Worm (Caenorhabditis elegans) whole organism, midembryonic: Measurements from ENCODE around the gene C29E4.15.

ENCODE experiments used
- T22C8.4 ChIP-seq: fragments of 200-800 bp; sonication (Bioruptor generic); IDR thresholded peaks from 2 replicates; pipeline ENCODE4 v1.3.6; 2022; ENCODE audit warnings: missing genetic modification characterization, missing compliant biosample characterization
- cog-1 ChIP-seq: sonication (generic microtip); optimal IDR thresholded peaks from 2 replicates; lab custom pipeline; 2016; ENCODE audit warnings: missing genetic modification characterization, missing compliant biosample characterization
- flt-1 ChIP-seq: fragments of 200-800 bp; sonication (Bioruptor generic); IDR thresholded peaks from 2 replicates; pipeline ENCODE4 v1.3.6; 2022; ENCODE audit warnings: missing genetic modification characterization, missing compliant biosample characterization
- klf-2 ChIP-seq: fragments of 200-800 bp; sonication (Bioruptor generic); conservative IDR thresholded peaks from 2 replicates; pipeline ENCODE4 v1.3.6; 2022; ENCODE audit warnings: missing genetic modification reagents, missing genetic modification characterization, missing compliant biosample characterization
- med-1 ChIP-seq: sonication (generic microtip); optimal IDR thresholded peaks from 2 replicates; lab custom pipeline; 2017; ENCODE audit warnings: missing genetic modification characterization, mild to moderate bottlenecking, missing compliant biosample characterization, antibody characterized with exemption, missing genetic modification reagents; ENCODE audit not compliant: insufficient read depth
- ref-1 ChIP-seq: fragments of 200-800 bp; sonication (Bioruptor generic); conservative IDR thresholded peaks from 2 replicates; pipeline ENCODE4 v1.3.6; 2022; ENCODE audit warnings: missing genetic modification reagents, missing genetic modification characterization, missing compliant biosample characterization
- tab-1 ChIP-seq: fragments of 200-800 bp; sonication (Bioruptor generic); IDR thresholded peaks from 2 replicates; pipeline ENCODE4 v1.3.6; 2022; ENCODE audit warnings: missing genetic modification characterization, missing compliant biosample characterization
- ztf-23 ChIP-seq: fragments of 200-800 bp; sonication (Bioruptor generic); IDR thresholded peaks from 2 replicates; pipeline ENCODE4 v1.3.6; 2022; ENCODE audit warnings: missing genetic modification reagents, missing genetic modification characterization, missing compliant biosample characterization
- ztf-29 ChIP-seq: fragments of 200-800 bp; sonication (Bioruptor generic); IDR thresholded peaks from 2 replicates; pipeline ENCODE4 v1.3.6; 2022; ENCODE audit warnings: missing genetic modification reagents, missing genetic modification characterization, missing compliant biosample characterization

C29E4.15 gene

DNA sequence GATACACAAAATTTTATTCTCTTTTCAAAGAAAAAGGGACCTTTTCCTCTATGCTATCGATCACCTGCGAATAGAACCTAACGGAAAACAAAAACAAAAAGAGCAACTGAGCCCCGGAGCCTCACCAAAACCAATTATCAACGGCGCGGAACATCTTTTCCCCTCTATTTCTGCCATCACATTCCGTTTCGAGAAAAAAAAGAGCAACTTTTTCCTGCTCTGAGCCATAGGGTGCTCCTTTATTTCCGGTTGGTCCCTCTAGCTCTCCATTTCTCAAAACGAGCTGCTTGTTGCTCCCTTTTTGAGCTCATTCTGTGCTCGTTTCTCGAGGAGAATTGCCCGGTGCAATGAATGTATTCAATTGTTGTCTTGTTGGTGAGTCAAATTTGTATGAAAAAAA is 27.2 kb downstream of the C29E4.15 start, which contains the start of gene clp-1:
Gene clp-1 (plus strand): TSS at position 301 of the 400 bp plus-strand sequence.
- TF ChIP-seq ztf-29 (GFP tag; lab: Robert Waterston, UW) (no peak), ref-1 (GFP tag; lab: Robert Waterston, UW) (no peak), med-1 (GFP tag; lab: Kevin White, UChicago) (no peak), klf-2 (no peak), cog-1 (tag; lab: Kevin White, UChicago) (no peak), T22C8.4 (no peak), ztf-23 (GFP tag; lab: Robert Waterston, UW) (no peak), flt-1 (no peak), tab-1 (GFP tag; lab: Robert Waterston, UW) (no peak)

DNA sequence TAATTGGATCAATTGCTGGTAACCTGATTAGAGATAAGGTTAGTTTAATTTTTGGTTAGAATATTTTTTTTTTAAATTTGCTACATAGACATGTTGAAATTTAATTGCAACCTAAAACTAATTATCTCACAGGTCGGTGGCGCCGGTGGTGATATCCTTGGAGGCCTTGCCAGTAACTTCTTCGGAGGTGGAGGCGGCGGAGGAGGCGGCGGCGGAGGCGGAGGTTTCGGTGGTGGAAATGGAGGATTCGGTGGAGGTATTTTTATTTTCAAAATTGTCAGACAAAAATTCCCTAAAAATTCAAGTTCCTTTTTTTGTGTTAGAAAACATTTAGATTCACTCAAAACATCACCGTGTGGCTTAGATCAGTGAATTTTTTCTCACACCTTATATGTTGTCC is 28.8 kb downstream of the C29E4.15 start:
- TF ChIP-seq flt-1, result no peak
- TF ChIP-seq klf-2, result no peak
- TF ChIP-seq cog-1 (tag; lab: Kevin White, UChicago), result no peak
- no peak for TF ChIP-seq ref-1 (GFP tag; lab: Robert Waterston, UW)
- TF ChIP-seq T22C8.4, result no peak
- no peak for TF ChIP-seq med-1 (GFP tag; lab: Kevin White, UChicago)

DNA sequence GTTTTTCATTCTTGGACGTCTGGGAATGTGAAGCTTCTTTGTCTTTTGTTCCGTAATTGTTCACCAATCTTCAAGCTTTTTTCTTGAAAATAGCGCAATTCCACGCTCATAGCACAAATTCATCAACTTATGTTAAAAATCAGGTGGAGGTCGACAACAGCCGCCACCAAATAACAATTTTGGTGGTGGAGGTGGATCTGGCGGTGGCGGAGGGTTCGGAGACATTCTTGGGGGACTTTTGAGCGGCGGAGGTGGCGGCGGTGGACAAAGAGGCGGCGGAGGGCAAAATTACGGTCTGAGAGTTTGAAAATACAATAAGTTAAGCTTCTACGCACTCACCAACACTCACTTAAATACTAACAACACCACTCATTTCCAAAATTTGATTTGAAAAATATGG is 29.5 kb downstream of the C29E4.15 start:
- no peak for TF ChIP-seq med-1 (GFP tag; lab: Kevin White, UChicago)
- no peak for TF ChIP-seq T22C8.4
- TF ChIP-seq flt-1, result no peak

DNA sequence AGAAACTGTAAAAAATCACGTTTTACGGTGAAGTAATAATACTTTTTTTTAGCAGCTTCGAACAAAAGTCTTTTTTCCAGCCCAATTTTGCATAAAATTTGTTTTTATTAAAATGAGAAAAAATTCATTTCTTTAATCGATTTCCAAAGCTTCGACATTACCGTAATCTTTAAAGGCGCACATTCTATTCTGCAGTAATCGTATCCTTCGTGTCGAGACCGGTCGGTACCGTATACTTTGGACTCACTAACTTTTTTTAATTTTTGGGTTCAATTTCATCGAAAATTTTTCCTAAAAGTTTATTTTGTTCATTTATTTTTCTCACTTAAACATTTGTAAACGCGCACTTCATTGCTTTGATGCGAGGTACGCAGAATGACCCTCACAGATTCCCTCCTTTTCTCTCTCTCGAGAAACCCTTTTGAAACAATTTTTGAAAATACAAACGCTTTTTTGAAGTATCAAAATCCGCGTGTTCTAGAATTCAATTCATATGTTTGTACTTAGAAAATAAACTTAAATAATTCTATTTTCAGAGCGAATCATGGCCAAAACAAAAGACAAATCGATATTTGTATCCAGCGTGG is 34.3 kb downstream of the C29E4.15 start, which contains the start of gene hrpk-2:
Gene hrpk-2 (plus strand): TSS at position 537 of the 587 bp plus-strand sequence.
- no peak for TF ChIP-seq ztf-29 (GFP tag; lab: Robert Waterston, UW)
- no peak for TF ChIP-seq flt-1
- TF ChIP-seq cog-1 (tag; lab: Kevin White, UChicago), result no peak
- no peak for TF ChIP-seq tab-1 (GFP tag; lab: Robert Waterston, UW)
- no peak for TF ChIP-seq klf-2
- no peak for TF ChIP-seq ref-1 (GFP tag; lab: Robert Waterston, UW)
- no peak for TF ChIP-seq med-1 (GFP tag; lab: Kevin White, UChicago)
- no peak for TF ChIP-seq T22C8.4
- no peak for TF ChIP-seq ztf-23 (GFP tag; lab: Robert Waterston, UW)

DNA sequence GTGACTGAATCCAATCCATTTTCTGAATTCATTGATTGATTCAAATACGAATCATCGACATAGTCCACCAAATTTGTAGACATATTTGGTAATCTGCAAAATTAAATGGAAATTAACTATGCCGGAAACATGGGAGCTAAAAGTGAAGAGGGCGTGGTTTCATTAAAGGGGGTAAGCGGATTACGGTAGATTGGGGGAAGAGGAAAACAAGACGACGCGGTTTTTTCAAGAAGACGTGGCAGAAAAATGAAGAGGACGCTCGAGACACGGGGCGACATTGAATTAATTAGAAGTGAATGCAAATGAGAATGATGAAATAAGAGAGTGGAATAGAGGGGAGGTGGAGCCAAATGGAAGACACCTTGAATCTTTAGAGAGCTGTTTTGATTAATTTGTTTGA is 43.9 kb downstream of the C29E4.15 start, which contains the start of gene npr-17:
Gene npr-17 (minus strand): TSS at position 101 of the 400 bp plus-strand sequence.
- TF ChIP-seq cog-1 (tag; lab: Kevin White, UChicago), result no peak
- no peak for TF ChIP-seq klf-2
- no peak for TF ChIP-seq med-1 (GFP tag; lab: Kevin White, UChicago)
- TF ChIP-seq ref-1 (GFP tag; lab: Robert Waterston, UW), result no peak
- no peak for TF ChIP-seq ztf-29 (GFP tag; lab: Robert Waterston, UW)

DNA sequence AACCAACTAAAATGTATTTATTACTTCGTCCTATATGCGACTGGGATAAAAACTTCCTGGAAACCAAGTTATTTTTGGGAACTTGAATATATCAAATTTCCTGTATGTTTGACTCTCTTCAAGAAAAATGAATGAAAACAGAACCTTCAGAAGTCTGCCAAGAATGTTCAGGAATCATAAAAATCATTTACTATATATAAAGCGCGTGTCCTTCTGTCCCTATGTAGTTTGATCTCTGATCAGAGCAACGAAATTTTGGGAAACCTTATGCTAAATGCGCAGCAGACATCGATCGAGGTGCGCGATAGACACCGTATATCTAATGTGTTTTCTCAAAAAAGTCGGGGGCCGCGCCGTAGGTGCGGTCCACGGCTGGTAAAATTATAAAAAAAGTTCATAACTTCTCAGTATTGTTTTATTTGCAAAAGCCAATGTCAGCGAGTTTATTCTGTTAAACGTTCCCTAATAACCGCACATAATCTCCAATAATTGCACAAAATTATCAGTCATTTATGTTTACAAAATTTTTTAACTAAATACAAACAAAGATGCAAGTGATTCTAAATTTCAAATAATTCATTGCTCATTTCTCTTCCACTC is 45.1 kb downstream of the C29E4.15 start:
- TF ChIP-seq T22C8.4, result no peak
- TF ChIP-seq ztf-23 (GFP tag; lab: Robert Waterston, UW), result no peak
- TF ChIP-seq ztf-29 (GFP tag; lab: Robert Waterston, UW), result no peak
- TF ChIP-seq tab-1 (GFP tag; lab: Robert Waterston, UW), result no peak
- no peak for TF ChIP-seq ref-1 (GFP tag; lab: Robert Waterston, UW)
- no peak for TF ChIP-seq med-1 (GFP tag; lab: Kevin White, UChicago)
- no peak for TF ChIP-seq flt-1
- TF ChIP-seq klf-2, result no peak
- no peak for TF ChIP-seq cog-1 (tag; lab: Kevin White, UChicago)

DNA sequence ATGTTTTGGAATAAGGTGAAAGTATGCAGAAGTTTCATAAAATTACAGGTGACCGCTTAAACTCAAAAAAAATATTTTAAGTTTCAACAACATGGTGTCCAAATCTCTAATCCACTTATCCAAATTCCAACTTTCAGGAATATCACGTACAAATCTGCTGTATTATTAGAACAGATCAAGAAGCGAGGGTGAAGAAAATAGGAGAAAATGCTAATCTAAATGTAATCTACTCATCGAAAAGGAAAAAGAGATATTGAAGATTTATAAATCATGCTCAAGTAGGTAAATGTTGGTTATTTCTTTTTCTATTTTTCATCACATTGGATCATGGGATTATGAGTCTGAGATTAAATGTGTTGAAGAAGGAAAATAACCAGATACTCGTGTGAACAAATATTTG is 49.1 kb downstream of the C29E4.15 start:
- no peak for TF ChIP-seq flt-1
- TF ChIP-seq T22C8.4, result no peak
- no peak for TF ChIP-seq cog-1 (tag; lab: Kevin White, UChicago)
- no peak for TF ChIP-seq ztf-29 (GFP tag; lab: Robert Waterston, UW)
- no peak for TF ChIP-seq ref-1 (GFP tag; lab: Robert Waterston, UW)
- no peak for TF ChIP-seq klf-2
- no peak for TF ChIP-seq med-1 (GFP tag; lab: Kevin White, UChicago)

DNA sequence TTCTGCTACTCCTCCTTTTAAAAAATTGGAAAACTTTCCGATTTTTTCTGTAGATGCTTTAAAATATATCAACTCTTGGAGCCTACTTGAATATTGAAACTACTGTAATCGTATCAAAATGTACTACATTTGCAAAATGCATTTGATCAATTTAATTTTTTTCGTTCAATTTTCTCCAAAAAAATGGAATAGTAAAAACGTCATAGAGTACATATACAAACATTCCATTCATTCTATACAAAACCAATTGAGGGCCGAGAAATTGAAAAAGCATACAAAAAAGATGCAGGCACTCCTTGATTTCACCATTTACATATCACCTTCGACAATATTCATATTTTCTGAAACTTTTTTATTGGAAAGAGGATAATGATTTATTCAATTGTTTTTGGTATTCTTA is 51.7 kb downstream of the C29E4.15 start, which contains the start of gene C06G4.6:
Gene C06G4.6 (plus strand): TSS at position 301 of the 400 bp plus-strand sequence.
- no peak for TF ChIP-seq ref-1 (GFP tag; lab: Robert Waterston, UW)
- TF ChIP-seq T22C8.4, result no peak
- TF ChIP-seq tab-1 (GFP tag; lab: Robert Waterston, UW), result no peak
- TF ChIP-seq flt-1, result no peak
- no peak for TF ChIP-seq ztf-29 (GFP tag; lab: Robert Waterston, UW)
- no peak for TF ChIP-seq cog-1 (tag; lab: Kevin White, UChicago)
- TF ChIP-seq med-1 (GFP tag; lab: Kevin White, UChicago), result no peak
- TF ChIP-seq ztf-23 (GFP tag; lab: Robert Waterston, UW), result no peak
- no peak for TF ChIP-seq klf-2
